Fruit fly (Drosophila melanogaster) whole organism: Measurements from ENCODE around the gene CG5026.

Experiments
- CG8478 ChIP-seq: fragments of >200 bp; optimal IDR thresholded peaks from 2 replicates; lab custom pipeline; 2018; ENCODE audit warnings: inconsistent platforms
- Dll ChIP-seq: fragments of >200 bp; optimal IDR thresholded peaks from 2 replicates; lab custom pipeline; 2017
- EcR ChIP-seq, 2 experiments: fragments of >200 bp; optimal IDR thresholded peaks; 2 replicates each; lab custom pipeline; 2017; ENCODE audit warnings: missing biosample characterization in 2 of 2, missing genetic modification characterization in 2 of 2, missing genetic modification reagents in 2 of 2
- pan ChIP-seq: fragments of >200 bp; optimal IDR thresholded peaks from 2 replicates; lab custom pipeline; 2017
- psq ChIP-seq: fragments of >200 bp; optimal IDR thresholded peaks from 2 replicates; lab custom pipeline; 2017
- usp ChIP-seq: fragments of >200 bp; optimal IDR thresholded peaks from 2 replicates; lab custom pipeline; 2017; ENCODE audit warnings: missing biosample characterization, missing genetic modification characterization, mixed read lengths

CG5026 gene

DNA sequence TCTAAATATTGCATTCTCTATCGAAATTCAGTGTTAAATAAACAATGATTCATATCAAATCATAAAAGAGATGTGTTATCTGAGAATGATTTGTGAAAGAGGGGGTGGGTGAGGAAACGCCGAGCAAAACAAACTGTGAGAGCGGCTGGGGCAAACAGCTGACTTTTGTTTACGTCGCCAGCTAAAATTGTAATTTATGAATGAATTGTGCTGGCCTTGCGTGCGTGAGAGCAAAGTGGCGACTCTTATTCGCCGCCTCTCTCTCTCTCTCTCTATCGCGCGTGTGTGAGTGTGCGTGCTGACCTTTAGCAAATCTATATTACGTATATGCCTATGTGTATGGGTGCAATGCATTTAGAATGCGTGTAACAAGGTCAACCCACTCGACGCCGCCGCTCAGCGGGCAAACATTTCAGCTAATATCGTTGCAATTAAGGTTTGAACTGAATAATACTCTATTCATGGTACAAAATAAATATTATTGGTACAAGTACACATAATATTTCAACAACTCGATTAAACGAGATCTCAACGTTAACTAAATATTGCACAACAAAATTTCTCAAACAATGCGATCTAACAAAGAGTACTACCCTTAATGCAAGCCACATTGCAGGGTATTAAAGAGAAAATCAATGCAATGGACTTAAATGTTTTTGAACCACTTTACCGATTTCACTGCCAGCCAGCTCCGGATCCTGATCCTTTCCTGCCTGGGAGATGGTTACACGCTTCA lies 10.5 kb downstream of the CG5026 start:
- TF ChIP-seq CG8478 = no peak
- TF ChIP-seq Dll = peak; percentile 54

DNA sequence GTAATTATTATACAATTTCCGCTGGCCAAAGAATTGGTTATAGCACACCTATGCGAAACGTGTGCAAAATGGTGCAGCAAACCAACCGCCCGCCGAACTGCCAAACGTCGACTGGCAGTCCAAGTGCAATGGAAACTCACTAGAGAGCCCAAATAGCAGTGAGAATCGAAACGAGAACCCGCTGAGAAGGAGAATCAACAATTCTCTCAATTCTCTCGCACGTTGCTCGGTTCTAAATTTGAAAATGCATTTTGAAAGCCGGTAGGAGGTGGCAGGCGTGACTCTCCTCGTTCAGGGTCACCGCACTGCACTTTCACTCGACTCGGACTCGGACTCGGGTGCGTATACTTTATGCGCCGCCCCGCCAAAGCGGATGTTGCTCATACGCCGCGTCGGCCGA lies 11.5 kb downstream of the CG5026 start, which contains the start of gene CG5644:
Gene CG5644 (minus strand): TSS at position 101 of the 400 bp plus-strand sequence.
- TF ChIP-seq psq (no peak), Dll (no peak), EcR (GFP tag; optimal IDR thresholded peaks at IDR 0.05; lab: Kevin White, UChicago) (no peak), usp (GFP tag; lab: Kevin White, UChicago) (no peak), CG8478 (no peak), pan (no peak)

DNA sequence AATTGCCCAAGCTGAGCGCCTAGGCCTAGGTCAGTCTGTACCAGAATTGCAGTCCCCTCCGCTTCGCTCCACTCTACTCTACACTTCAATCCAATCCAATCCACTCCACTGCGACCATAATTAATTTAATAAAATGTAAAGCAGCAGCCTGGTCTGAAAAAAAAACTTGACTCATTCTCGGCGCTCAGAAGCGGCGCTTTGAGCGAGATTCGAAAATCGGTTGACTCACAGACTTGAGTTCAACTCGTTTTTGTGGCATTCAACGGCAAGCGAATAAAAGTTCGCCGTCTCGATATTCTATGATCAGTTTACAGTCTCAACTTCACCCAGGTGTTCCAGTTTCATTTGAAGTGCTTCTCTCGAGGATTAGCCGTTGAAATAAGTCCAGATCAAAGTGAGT lies 13.2 kb downstream of the CG5026 start, which contains the start of gene CG13314:
Gene CG13314 (plus strand): TSS at position 301 of the 400 bp plus-strand sequence.
- no peak for TF ChIP-seq Dll
- TF ChIP-seq pan = no peak
- no peak for TF ChIP-seq CG8478
- no peak for TF ChIP-seq psq
- TF ChIP-seq EcR (GFP tag; optimal IDR thresholded peaks at IDR 0.05; lab: Kevin White, UChicago) = no peak
- TF ChIP-seq usp (GFP tag; lab: Kevin White, UChicago) = no peak

DNA sequence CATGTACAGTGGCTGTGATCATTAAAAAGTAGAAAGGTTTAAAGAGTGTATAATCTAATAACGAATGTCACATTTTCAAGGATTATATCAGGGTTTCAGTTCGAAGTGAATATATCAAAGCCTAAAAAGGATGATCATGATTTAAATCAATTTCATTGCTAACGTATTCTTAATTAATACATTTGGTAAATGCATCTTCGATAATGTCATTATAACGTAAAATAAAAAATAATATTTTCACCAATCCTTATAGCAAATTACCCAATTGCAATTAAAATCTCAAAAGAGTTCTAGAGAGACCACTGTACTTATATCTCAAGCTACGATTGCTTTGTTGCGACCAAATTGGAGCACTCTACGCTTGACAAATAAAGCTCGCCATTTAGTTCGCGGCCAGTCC lies 13.7 kb downstream of the CG5026 start:
- TF ChIP-seq pan (no peak), EcR (GFP tag; optimal IDR thresholded peaks at IDR 0.05; lab: Kevin White, UChicago) (no peak)

DNA sequence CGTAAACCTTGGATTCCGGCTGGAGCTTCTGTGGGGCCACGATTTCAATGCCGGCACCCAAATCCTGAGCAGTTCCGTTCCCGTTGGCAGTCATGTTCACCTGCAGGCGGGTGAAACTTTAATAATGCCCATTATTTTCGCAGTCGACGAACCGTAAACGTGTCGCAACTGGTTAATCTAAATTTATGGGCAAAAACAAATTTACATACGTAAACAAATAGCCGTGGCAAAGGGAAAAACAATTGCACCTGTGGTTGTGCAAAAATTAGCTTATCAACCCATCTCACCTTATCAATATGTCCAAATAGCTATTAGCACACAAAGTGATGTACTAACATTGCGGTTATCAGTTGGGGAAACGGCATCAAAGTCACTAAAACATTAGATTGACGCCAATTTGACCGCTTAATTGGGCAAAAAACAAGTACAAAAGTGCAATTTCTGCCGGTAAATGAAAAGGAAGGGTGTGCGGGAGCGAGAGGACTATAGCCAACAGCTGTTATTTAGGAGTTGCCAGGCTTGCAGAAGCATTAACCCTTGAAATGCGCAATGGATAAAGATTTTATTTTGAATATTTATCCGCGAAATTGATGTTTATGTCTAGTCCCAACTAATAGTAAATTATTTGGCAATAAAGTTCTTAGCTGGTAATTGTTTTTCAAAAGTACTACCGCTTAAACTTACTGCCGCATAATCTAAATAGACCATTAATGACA lies 17.0 kb downstream of the CG5026 start:
- TF ChIP-seq EcR (GFP tag; optimal IDR thresholded peaks at IDR 0.05; lab: Kevin White, UChicago) (no peak), CG8478 (no peak), psq (no peak), usp (GFP tag; lab: Kevin White, UChicago) (no peak), Dll (no peak), pan (no peak)

DNA sequence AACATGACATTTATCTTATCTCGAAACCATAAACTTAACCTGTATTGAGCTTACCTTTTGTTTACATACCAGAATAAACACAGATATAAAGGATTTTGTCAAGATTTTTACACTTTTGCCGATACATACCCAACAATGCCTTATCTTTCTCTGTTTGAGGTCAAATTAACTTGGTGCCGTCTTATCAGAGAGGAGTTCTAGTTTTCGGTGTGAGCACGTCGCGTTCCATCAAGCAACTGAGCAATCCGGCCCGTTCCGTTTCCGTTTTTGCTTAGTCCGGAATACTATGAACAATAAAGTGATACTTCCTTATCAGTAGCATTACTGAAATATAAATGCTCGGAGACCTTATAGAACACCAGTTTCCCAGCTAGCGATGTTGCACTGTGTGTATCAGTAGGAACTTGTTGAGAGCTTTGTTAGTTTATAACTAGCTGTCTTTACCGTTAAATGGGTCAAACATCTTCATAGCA lies 17.6 kb downstream of the CG5026 start, which contains the start of gene Galk:
Gene Galk (minus strand): TSS at position 244 of the 473 bp plus-strand sequence.
- TF ChIP-seq CG8478 = no peak
- TF ChIP-seq pan = no peak
- no peak for TF ChIP-seq usp (GFP tag; lab: Kevin White, UChicago)
- no peak for TF ChIP-seq EcR (GFP tag; optimal IDR thresholded peaks at IDR 0.05; lab: Kevin White, UChicago)
- TF ChIP-seq psq = no peak
- TF ChIP-seq Dll = no peak

DNA sequence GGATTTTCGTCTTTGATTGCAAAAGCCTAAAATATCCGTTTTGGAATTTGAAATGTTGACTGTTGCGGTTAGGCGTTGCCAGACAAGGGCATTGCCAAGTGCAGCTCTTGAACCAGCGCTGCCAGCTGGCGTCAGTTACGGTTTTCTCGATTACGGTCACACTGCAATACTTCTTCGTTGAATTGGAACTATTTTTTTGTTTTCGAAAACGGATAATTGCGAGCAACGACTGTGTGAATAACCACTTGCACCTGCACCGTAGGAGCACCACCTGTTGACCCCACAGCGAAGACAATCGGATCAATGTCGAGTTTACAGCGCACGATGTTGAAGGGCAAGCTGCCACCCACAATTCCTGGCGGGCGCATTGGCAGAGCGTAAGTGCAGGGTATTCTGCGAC lies 18.3 kb downstream of the CG5026 start, which contains the start of gene CG5068:
Gene CG5068 (plus strand): TSS at position 129 of the 400 bp plus-strand sequence.
- TF ChIP-seq psq (no peak), pan (no peak), usp (GFP tag; lab: Kevin White, UChicago) (no peak), Dll (no peak), EcR (GFP tag; optimal IDR thresholded peaks at IDR 0.05; lab: Kevin White, UChicago) (no peak)

DNA sequence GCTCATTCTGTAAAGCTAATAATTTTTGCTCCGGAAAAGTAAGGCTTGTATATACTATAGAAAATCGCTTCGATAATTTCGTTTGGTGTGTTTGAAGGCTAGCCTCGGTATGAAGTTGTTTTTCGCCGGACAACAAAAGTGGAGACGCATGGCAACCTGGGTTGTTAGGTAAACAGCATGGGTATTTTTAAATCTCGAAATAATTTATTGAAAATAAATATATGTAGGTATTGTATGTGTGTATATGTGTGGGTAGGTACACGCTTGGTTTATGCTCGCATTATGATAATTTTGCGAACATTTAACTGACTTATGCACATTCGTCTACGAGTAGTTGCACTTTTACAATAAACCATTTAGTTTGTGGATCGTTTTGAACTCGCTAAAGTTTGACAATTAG lies 21.8 kb downstream of the CG5026 start, which contains the start of gene CG5280:
Gene CG5280 (minus strand): TSS at position 101 of the 400 bp plus-strand sequence.
- TF ChIP-seq psq = no peak
- TF ChIP-seq usp (GFP tag; lab: Kevin White, UChicago) = no peak
- no peak for TF ChIP-seq Dll
- no peak for TF ChIP-seq CG8478
- no peak for TF ChIP-seq pan
- no peak for TF ChIP-seq EcR (GFP tag; optimal IDR thresholded peaks at IDR 0.05; lab: Kevin White, UChicago)

DNA sequence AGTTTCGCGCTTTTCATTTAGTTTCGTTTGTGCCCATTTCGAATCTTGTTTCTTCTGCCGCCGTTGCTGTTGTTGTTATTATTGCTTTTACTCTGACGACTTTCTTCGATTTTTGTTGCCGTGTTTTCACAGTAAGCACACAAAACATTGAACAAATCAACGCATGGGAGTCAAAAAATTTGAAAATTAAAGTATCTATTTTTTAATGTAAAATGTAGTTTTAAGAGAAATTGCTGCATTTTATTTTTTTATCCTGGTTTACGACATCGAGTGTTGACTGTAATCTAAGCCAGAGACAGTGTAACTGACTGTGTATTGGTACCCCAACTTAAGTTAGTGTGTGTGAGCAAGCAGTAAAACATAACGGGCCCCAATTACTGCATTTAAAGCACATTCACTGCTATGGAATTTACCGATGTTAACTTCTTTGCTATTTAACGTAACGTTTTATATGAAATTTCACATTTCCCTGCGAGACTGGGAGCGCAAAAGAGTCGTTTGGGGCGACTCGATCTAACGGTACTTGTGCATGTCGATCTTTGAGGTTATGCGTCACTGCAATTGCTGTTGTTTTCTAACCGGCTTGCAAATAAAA lies 27.9 kb downstream of the CG5026 start:
- no peak for TF ChIP-seq pan
- TF ChIP-seq CG8478 = no peak
- no peak for TF ChIP-seq EcR (GFP tag; optimal IDR thresholded peaks at IDR 0.05; lab: Kevin White, UChicago)
- no peak for TF ChIP-seq usp (GFP tag; lab: Kevin White, UChicago)
- TF ChIP-seq Dll = no peak
- TF ChIP-seq psq = no peak

DNA sequence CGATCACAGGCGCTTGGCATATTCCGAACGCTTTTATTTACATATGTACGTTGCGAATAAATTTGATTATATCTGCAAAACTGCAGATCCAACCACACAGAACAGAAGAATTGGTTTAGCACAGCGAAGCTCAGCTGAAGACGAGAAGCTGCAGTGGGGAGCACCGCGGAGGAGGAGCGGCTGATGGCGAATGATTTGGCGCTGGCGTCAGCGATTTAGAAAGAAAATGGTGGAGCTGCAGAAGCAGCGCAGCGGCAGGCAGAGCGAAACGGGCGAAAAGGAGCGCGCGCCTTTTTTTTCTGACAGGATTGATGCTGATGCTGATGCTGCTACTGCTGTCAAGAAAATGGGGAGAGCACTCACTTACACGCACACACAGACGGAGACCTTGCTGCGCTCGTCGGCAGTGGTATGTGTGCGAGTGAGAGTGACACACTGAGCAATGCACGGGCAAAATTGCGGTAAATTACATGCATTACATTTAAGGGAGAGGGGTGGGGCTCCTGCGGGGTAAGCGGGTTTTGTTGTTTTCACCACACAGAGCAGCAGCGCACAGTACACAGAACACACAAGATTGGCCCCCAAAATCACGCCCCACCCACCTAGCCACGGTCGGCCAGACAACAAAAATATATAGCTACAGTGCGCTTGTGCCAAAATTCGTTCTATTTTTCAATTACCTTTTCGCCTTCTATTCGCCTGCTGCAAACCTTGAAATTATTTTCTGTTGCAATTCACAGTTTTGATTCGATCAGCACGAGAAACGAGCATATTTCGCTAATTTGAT lies 28.8 kb downstream of the CG5026 start:
- TF ChIP-seq Dll (peak; percentile 81), EcR (GFP tag; optimal IDR thresholded peaks at IDR 0.05; lab: Kevin White, UChicago) (no peak)

DNA sequence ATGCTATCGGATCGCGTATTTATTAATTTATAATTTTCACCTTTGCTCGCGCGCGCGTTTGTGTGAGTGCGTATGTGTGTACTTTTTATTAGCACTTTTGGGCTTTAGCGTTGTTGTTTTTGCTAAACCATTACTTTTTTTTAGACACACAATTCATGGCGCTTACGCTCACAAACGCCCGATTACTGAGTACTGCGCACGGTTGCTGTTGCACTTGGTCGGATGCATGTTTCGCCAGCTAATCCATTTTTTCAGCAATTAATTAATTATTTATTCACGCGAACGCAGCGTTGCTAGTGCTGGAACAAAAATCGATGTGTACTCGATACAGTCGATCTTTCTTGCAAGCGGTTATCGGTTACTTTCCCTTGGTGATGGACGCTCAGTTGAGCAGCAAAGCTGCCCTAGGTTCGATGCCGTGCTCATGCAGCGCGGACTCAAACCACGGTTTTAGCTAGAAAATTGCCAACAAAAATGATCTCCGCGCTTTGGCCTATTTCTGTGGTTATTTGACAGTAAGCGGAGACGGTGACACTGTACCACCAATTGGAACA lies 29.4 kb downstream of the CG5026 start, which contains the start of the genes smg and CG5087:
Gene smg (minus strand): TSS at position 304 of the 554 bp plus-strand sequence.
Gene CG5087 (plus strand): TSS at position 499 of the 554 bp plus-strand sequence.
- TF ChIP-seq usp (GFP tag; lab: Kevin White, UChicago) = no peak
- no peak for TF ChIP-seq CG8478
- TF ChIP-seq psq = no peak
- no peak for TF ChIP-seq pan
- no peak for TF ChIP-seq EcR (GFP tag; optimal IDR thresholded peaks at IDR 0.05; lab: Kevin White, UChicago)
- TF ChIP-seq Dll = no peak

DNA sequence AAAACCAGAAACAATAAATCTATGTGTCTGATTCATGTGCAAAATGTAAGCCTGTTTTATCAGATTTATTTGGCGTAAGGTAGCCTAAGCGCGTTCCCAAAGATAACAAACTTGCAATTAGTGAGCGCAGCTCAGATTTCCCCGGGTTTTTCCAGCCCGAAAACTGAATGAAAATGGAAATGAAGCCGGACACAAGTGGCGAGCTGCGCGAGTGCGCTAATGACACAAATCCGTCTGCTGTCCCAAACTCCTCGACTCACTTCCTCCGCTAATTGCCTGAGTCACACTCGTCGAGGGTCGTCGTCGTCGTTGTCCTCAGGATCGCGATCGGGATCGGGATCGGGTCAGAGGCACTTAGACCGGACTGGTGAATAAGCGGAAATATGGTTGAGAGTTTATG lies 34.2 kb downstream of the CG5026 start:
- TF ChIP-seq psq (no peak), usp (GFP tag; lab: Kevin White, UChicago) (no peak), EcR (GFP tag; optimal IDR thresholded peaks at IDR 0.05; lab: Kevin White, UChicago) (no peak), pan (no peak), CG8478 (no peak), Dll (no peak)
